Worm (Caenorhabditis elegans) whole organism, L1 larva: ENCODE results near the gene art-1.
A peak's percentile ranks its signal among the peaks of the same experiment; 100 is the strongest.

Experiments
- aly-2 ChIP-seq: fragments of 150-350 bp; optimal IDR thresholded peaks from 2 replicates; lab custom pipeline; 2014; ENCODE audit warnings: missing biosample characterization, missing genetic modification characterization
- blmp-1 ChIP-seq: fragments of 150-350 bp; optimal IDR thresholded peaks from 2 replicates; lab custom pipeline; 2014; ENCODE audit warnings: missing biosample characterization, missing genetic modification characterization
- ceh-82 ChIP-seq, 3 experiments: fragments of 150-350 bp in 1 of 3; sonication (generic microtip) in 2 of 3; optimal IDR thresholded peaks; 2 replicates each; lab custom pipeline; 2014 to 2017; ENCODE audit warnings: missing biosample characterization in 3 of 3, missing genetic modification characterization in 3 of 3
- dpl-1 ChIP-seq, 3 experiments: fragments of 150-350 bp in 2 of 3; sonication (generic microtip) in 1 of 3; optimal IDR thresholded peaks; 2 replicates each; lab custom pipeline; 2014 to 2017; ENCODE audit warnings: missing biosample characterization in 3 of 3, missing genetic modification characterization in 3 of 3, missing genetic modification reagents in 3 of 3
- nhr-237 ChIP-seq: fragments of 150-350 bp; optimal IDR thresholded peaks from 2 replicates; lab custom pipeline; 2014; ENCODE audit warnings: missing biosample characterization, missing genetic modification characterization
- nhr-71 ChIP-seq: sonication (generic microtip); optimal IDR thresholded peaks from 2 replicates; lab custom pipeline; 2016; ENCODE audit warnings: mild to moderate bottlenecking, missing genetic modification characterization, moderate library complexity, missing compliant biosample characterization
- nhr-76 ChIP-seq: sonication (generic microtip); optimal IDR thresholded peaks from 2 replicates; lab custom pipeline; 2017; ENCODE audit warnings: missing biosample characterization, missing genetic modification characterization

DNA sequence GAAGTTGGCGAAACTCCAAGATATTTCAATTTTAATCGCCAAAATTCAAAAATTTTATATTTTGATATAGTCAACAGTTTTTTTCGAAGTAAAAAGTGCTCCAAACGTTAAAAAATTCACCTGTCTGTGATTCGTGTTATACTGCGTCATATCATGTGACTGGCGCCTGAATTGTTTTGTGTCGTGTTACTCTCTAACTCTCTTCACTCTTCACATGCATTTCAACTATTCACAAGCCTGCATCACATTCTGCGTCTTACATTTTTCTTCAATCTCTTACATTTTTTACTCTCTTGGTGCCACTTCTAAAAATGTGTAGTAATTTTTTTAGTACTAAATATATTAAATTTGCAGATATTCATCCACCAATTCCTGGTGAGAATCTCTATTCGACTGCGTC lies 43.6 kb downstream of the art-1 start, which contains the start of gene flcn-1:
- peak in 2 of 3 experiments; percentile 10 to 37 for TF ChIP-seq dpl-1 (GFP tag; optimal IDR thresholded peaks at IDR 0.05; lab: Kevin White, UChicago)
- no peak for TF ChIP-seq aly-2
- TF ChIP-seq blmp-1 (tag; lab: Kevin White, UChicago) = peak; percentile 23
- TF ChIP-seq nhr-76 (tag; lab: Kevin White, UChicago) = no peak
- TF ChIP-seq nhr-237 (tag; lab: Kevin White, UChicago) = no peak
- peak; percentile 78 for TF ChIP-seq nhr-71
- peak in 1 of 3 experiments; percentile 10 for TF ChIP-seq ceh-82 (tag; optimal IDR thresholded peaks at IDR 0.05; lab: Kevin White, UChicago)
